Worm (Caenorhabditis elegans) whole organism, early embryonic: ENCODE data around the gene T16G12.1.

Experiments
- B0310.2 ChIP-seq: sonication (generic microtip); optimal IDR thresholded peaks from 2 replicates; lab custom pipeline; 2016; ENCODE audit warnings: mild to moderate bottlenecking, missing genetic modification characterization, missing compliant biosample characterization
- F13C5.2 ChIP-seq: sonication (generic microtip); optimal IDR thresholded peaks from 2 replicates; lab custom pipeline; 2017; ENCODE audit warnings: mild to moderate bottlenecking, missing genetic modification characterization, inconsistent platforms, missing compliant biosample characterization
- aly-1 ChIP-seq: sonication (generic microtip); optimal IDR thresholded peaks from 2 replicates; lab custom pipeline; 2016; ENCODE audit warnings: missing genetic modification characterization, missing compliant biosample characterization
- ama-1 ChIP-seq: fragments of 150-350 bp; optimal IDR thresholded peaks from 2 replicates; lab custom pipeline; 2014
- ceh-13 ChIP-seq: fragments of 200-800 bp; sonication (Bioruptor generic); optimal IDR thresholded peaks from 2 replicates; lab custom pipeline; 2018; ENCODE audit warnings: mild to moderate bottlenecking, missing genetic modification characterization, missing compliant biosample characterization
- ceh-36 ChIP-seq: sonication (generic microtip); optimal IDR thresholded peaks from 2 replicates; lab custom pipeline; 2016; ENCODE audit warnings: missing genetic modification characterization, inconsistent platforms, missing compliant biosample characterization
- ets-7 ChIP-seq: sonication (generic microtip); optimal IDR thresholded peaks from 2 replicates; lab custom pipeline; 2016; ENCODE audit warnings: missing genotype, missing genetic modification characterization, missing compliant biosample characterization
- flt-1 ChIP-seq: fragments of 200-800 bp; sonication (Bioruptor generic); IDR thresholded peaks from 2 replicates; pipeline ENCODE4 v1.3.6; 2022; ENCODE audit warnings: missing genetic modification characterization, missing compliant biosample characterization
- hmbx-1 ChIP-seq: sonication (generic microtip); optimal IDR thresholded peaks from 2 replicates; lab custom pipeline; 2016; ENCODE audit warnings: mild to moderate bottlenecking, missing genetic modification characterization, missing compliant biosample characterization
- hmg-4 ChIP-seq: fragments of 200-800 bp; sonication (Bioruptor generic); optimal IDR thresholded peaks from 2 replicates; lab custom pipeline; 2018; ENCODE audit warnings: mild to moderate bottlenecking, missing genetic modification characterization, missing compliant biosample characterization
- hnd-1 ChIP-seq: sonication (generic microtip); optimal IDR thresholded peaks from 2 replicates; lab custom pipeline; 2016; ENCODE audit warnings: missing genetic modification characterization, missing compliant biosample characterization
- pes-1 ChIP-seq: fragments of 200-800 bp; sonication (Bioruptor generic); IDR thresholded peaks from 2 replicates; pipeline ENCODE4 v1.3.6; 2022; ENCODE audit warnings: missing genetic modification reagents, missing genetic modification characterization, missing compliant biosample characterization
- scrt-1 ChIP-seq: fragments of 200-800 bp; sonication (Bioruptor generic); IDR thresholded peaks from 2 replicates; pipeline ENCODE4 v1.3.6; 2022; ENCODE audit warnings: missing genetic modification characterization, missing compliant biosample characterization
- sea-1 ChIP-seq: fragments of 200-800 bp; sonication (Bioruptor generic); conservative IDR thresholded peaks from 2 replicates; pipeline ENCODE4 v1.3.6; 2022; ENCODE audit warnings: missing genetic modification characterization, missing compliant biosample characterization
- tbx-11 ChIP-seq: fragments of 200-800 bp; sonication (Bioruptor generic); IDR thresholded peaks from 2 replicates; pipeline ENCODE4 v1.3.6; 2022; ENCODE audit warnings: missing genetic modification characterization, missing compliant biosample characterization
- tbx-37 ChIP-seq: fragments of 200-800 bp; sonication (Bioruptor generic); conservative IDR thresholded peaks from 2 replicates; pipeline ENCODE4 v1.3.6; 2022; ENCODE audit warnings: missing genetic modification reagents, missing genetic modification characterization, missing compliant biosample characterization
- tra-4 ChIP-seq: sonication (generic microtip); optimal IDR thresholded peaks from 2 replicates; lab custom pipeline; 2017; ENCODE audit warnings: missing genetic modification characterization, missing compliant biosample characterization

T16G12.1 gene

ce11 chrIII:10049682-10050081, at the start of gene T16G12.1:
TSS of gene T16G12.1 (minus strand) at chrIII:10049857.
- TF ChIP-seq ceh-36 (tag; lab: Kevin White, UChicago) (no peak), sea-1 (GFP tag; lab: Robert Waterston, UW) (no peak), B0310.2 (tag; lab: Kevin White, UChicago) (no peak), hmg-4 (GFP tag; lab: Kevin White, UChicago) (no peak), ama-1 (lab: Kevin White, UChicago) (no peak), tbx-11 (GFP tag; lab: Robert Waterston, UW) (no peak), hmbx-1 (no peak), tbx-37 (GFP tag; lab: Robert Waterston, UW) (no peak), hnd-1 (tag; lab: Kevin White, UChicago) (no peak), pes-1 (GFP tag; lab: Robert Waterston, UW) (no peak), ets-7 (no peak), scrt-1 (GFP tag; lab: Robert Waterston, UW) (no peak), tra-4 (tag; lab: Kevin White, UChicago) (no peak)

- TF ChIP-seq hnd-1 (tag; lab: Kevin White, UChicago): no peak
- no peak for TF ChIP-seq tra-4 (tag; lab: Kevin White, UChicago)
- no peak for TF ChIP-seq sea-1 (GFP tag; lab: Robert Waterston, UW)
- TF ChIP-seq F13C5.2 (tag; lab: Kevin White, UChicago): no peak
- no peak for TF ChIP-seq ceh-36 (tag; lab: Kevin White, UChicago)
- TF ChIP-seq flt-1 (GFP tag; lab: Robert Waterston, UW): no peak
- TF ChIP-seq hmg-4 (GFP tag; lab: Kevin White, UChicago): no peak
- no peak for TF ChIP-seq hmbx-1
- TF ChIP-seq aly-1 (tag; lab: Kevin White, UChicago): no peak
- TF ChIP-seq scrt-1 (GFP tag; lab: Robert Waterston, UW): no peak
- TF ChIP-seq tbx-11 (GFP tag; lab: Robert Waterston, UW): no peak
These were observed 48.3 kb upstream of the T16G12.1 start, which contains the start of gene spop-1 for ce11 chrIII:10097981-10098380. TSS of gene spop-1 (minus strand) at chrIII:10098081.

- no peak for TF ChIP-seq ets-7
- TF ChIP-seq hmg-4 (GFP tag; lab: Kevin White, UChicago): peak; percentile 57
These were observed 46.9 kb upstream of the T16G12.1 start for ce11 chrIII:10096525-10096972.

- TF ChIP-seq tbx-37 (GFP tag; lab: Robert Waterston, UW) (no peak), ets-7 (no peak), scrt-1 (GFP tag; lab: Robert Waterston, UW) (no peak), tra-4 (tag; lab: Kevin White, UChicago) (no peak), flt-1 (GFP tag; lab: Robert Waterston, UW) (no peak), aly-1 (tag; lab: Kevin White, UChicago) (no peak), ceh-36 (tag; lab: Kevin White, UChicago) (no peak), hnd-1 (tag; lab: Kevin White, UChicago) (no peak), hmg-4 (GFP tag; lab: Kevin White, UChicago) (no peak), pes-1 (GFP tag; lab: Robert Waterston, UW) (no peak), B0310.2 (tag; lab: Kevin White, UChicago) (no peak)
These were observed 45.7 kb upstream of the T16G12.1 start for ce11 chrIII:10095377-10095776.

ce11 chrIII:10094538-10094937, 44.9 kb upstream of the T16G12.1 start:
- TF ChIP-seq tbx-37 (GFP tag; lab: Robert Waterston, UW) (no peak), ceh-36 (tag; lab: Kevin White, UChicago) (peak; percentile 43), F13C5.2 (tag; lab: Kevin White, UChicago) (peak; percentile 23), scrt-1 (GFP tag; lab: Robert Waterston, UW) (no peak), aly-1 (tag; lab: Kevin White, UChicago) (peak; percentile 52), flt-1 (GFP tag; lab: Robert Waterston, UW) (no peak), hmg-4 (GFP tag; lab: Kevin White, UChicago) (peak; percentile 91)

DNA sequence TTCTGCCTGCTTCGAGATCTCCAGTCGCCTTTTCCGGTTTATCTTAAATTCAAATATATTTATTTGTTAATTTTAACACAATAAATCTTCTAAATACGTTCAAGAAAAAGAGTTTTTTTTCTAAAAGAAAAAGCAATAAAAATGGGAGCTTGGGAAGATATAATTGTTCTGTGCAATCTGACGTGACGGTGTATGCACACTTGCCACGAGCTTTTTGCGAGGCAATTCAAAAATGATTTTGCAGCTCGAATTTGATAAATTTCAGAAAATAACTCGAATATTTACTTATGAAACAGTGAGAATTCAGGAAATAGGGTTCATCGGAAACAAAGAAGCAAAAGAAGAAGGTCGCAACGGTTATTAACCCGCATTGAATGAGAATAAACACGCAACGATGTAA, 43.4 kb upstream of the T16G12.1 start:
- no peak for TF ChIP-seq aly-1 (tag; lab: Kevin White, UChicago)
- no peak for TF ChIP-seq ets-7
- no peak for TF ChIP-seq hmbx-1
- TF ChIP-seq B0310.2 (tag; lab: Kevin White, UChicago): no peak
- TF ChIP-seq F13C5.2 (tag; lab: Kevin White, UChicago): no peak
- no peak for TF ChIP-seq pes-1 (GFP tag; lab: Robert Waterston, UW)

DNA sequence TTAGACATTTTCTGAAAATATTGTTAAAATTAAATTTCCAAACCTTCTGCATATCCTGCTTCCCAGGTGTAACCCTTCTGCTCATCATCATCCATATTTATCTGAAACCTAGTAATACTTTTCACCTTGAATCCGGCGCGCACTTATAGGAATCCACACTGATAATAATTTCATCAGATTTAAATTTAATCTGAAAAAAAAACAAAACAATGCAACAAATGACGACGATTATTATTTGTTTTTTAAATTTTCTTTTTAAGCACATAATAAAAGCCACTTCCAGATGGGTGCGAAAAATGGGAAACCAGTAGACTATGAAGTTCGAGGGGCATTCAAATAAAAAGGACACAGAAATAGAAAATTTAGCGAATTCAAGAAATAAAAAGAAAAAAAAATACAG, 41.0 kb upstream of the T16G12.1 start, which contains the start of gene gtf-2H2C:
Gene gtf-2H2C, minus strand, starts transcription at position 101 of the 400 bp plus-strand sequence.
- TF ChIP-seq tra-4 (tag; lab: Kevin White, UChicago): no peak
- no peak for TF ChIP-seq hmbx-1
- no peak for TF ChIP-seq ceh-13
- TF ChIP-seq sea-1 (GFP tag; lab: Robert Waterston, UW): no peak
- no peak for TF ChIP-seq F13C5.2 (tag; lab: Kevin White, UChicago)
- TF ChIP-seq hnd-1 (tag; lab: Kevin White, UChicago): no peak
- TF ChIP-seq ets-7: no peak
- TF ChIP-seq scrt-1 (GFP tag; lab: Robert Waterston, UW): no peak
- TF ChIP-seq ama-1 (lab: Kevin White, UChicago): no peak
- no peak for TF ChIP-seq pes-1 (GFP tag; lab: Robert Waterston, UW)
- no peak for TF ChIP-seq tbx-37 (GFP tag; lab: Robert Waterston, UW)
- TF ChIP-seq tbx-11 (GFP tag; lab: Robert Waterston, UW): no peak
- no peak for TF ChIP-seq aly-1 (tag; lab: Kevin White, UChicago)
- no peak for TF ChIP-seq flt-1 (GFP tag; lab: Robert Waterston, UW)
- no peak for TF ChIP-seq B0310.2 (tag; lab: Kevin White, UChicago)
- TF ChIP-seq hmg-4 (GFP tag; lab: Kevin White, UChicago): no peak
